Worm (Caenorhabditis elegans): ENCODE measurements around the gene nprl-2.

DNA sequence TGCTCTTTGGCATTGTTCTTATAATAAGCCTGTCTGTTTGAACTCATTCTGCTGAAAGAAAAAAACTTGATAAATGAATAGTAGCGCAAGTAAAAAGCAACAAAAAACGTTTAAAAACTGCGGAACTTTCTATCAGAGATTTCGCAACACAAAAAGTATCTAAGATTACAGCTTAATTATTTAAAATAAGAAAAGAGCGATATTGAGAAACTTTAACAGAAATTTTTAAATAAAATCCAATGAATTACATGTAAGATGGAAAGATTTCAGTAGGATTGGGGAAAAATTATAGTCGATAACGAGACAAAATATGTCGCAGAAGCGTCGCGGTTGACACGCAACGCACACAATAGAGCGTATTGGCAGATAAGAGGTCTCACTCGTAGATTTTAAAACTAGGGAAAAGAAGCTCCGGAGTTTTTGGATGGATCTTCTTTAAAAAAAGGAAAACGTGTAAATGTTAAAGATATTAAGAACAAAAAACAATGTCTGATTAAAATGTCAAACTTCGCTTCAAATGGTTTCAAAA lies 5.1 kb downstream of the nprl-2 start, which contains the start of gene ima-3:
- TF ChIP-seq cog-1 (tag; optimal IDR thresholded peaks at IDR 0.05) (no peak), flt-1 (GFP tag; IDR thresholded peaks at IDR 0.05) (no peak), ztf-29 (GFP tag; IDR thresholded peaks at IDR 0.05) (no peak), T22C8.4 (GFP tag; IDR thresholded peaks at IDR 0.05) (no peak)

Data from whole organism, midembryonic.